Worm (Caenorhabditis elegans): ENCODE results near the gene C15C8.4.

DNA sequence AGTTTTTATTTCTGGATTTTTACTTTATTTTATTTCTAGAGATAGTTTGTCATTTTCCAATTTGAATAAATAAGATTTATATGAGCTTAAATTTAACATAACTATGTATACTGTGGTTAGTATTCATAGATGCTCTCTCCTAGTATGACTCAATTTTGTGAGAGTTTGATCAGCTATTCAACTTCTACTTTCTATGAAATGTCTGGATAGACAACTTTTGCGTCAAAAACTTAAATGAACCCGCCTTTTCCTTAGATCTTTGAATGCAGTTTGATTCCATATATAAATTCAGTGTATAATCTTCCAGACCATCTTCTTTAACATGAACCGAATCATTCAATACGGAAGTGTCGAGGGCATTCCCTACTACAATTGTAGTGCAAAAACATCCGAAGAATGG lies 21.7 kb upstream of the C15C8.4 start, which contains the start of gene srt-43:
- TF ChIP-seq fkh-10 (GFP tag; optimal IDR thresholded peaks at IDR 0.05) (no peak), hlh-30 (tag; optimal IDR thresholded peaks at IDR 0.05; ENCODE audit: insufficient read depth) (no peak), pros-1 (tag; optimal IDR thresholded peaks at IDR 0.05) (no peak), T23F11.4 (GFP tag; optimal IDR thresholded peaks at IDR 0.05) (no peak), pqm-1 (tag; optimal IDR thresholded peaks at IDR 0.05) (no peak), ama-1 (optimal IDR thresholded peaks at IDR 0.05) (no peak), rnt-1 (tag; optimal IDR thresholded peaks at IDR 0.05) (no peak), eyg-1 (tag; optimal IDR thresholded peaks at IDR 0.05) (no peak), ref-2 (tag; optimal IDR thresholded peaks at IDR 0.05) (no peak), nhr-11 (tag; optimal IDR thresholded peaks at IDR 0.05) (no peak), unc-86 (tag; optimal IDR thresholded peaks at IDR 0.05) (no peak)

All from whole organism, late embryonic.